Fruit fly (Drosophila melanogaster): ENCODE measurements around the gene CG7142.
A peak's percentile ranks its signal among the peaks of the same experiment; 100 is the strongest.

The CG7142 gene

DNA sequence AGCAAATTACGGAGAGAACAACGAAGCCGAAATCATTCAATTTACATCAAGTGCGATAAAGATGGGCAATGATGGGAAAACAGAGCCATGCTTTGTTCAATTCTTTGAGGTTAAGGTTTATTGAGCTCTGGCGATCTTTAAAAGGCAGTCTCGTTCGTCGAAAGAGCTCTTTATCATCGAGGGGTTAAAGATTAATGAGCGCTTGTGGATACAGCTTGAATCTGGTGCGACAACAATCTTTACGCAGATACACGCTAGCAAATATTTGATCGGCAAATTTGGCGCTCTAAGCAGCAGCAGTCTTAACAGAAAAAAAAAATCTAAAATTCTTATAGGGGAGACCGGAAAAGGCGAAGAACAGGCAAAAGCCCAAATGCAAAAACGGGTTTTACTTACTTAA lies 16.8 kb upstream of the CG7142 start:
- TF ChIP-seq CG17801 (GFP tag; optimal IDR thresholded peaks at IDR 0.05; ENCODE audit: partially characterized antibody): no peak

DNA sequence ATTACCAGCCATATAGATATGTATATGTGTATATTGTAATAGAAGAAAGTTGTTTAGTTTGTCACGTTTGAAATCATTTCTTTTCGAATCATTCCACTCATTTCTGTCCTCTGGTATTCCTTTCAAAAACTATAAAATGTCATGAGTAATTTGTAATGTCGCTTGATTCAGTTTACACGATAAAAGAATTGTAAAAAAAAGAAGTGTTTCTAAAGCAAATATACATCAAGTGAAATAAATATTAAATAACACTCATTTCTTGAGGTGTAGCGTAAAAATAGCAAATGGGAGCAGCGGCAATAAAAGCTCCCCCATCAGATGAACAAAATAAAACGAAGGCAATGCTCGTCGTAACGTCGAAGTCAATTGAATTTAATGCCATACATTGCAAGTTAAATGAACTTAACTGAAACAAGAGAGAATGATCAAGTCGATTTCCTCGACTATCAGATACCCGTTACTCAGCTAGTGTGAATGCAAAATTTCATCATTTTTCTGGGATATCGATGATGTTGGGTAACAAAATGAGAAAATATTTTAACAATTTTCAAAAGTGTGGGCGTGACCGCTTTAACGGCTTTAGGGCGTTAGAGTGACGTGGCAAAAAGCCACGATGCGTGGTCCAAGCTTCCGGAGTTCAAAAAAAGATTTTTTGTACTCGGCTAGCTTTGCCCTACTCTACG lies 16.1 kb upstream of the CG7142 start:
- TF ChIP-seq CG17801 (GFP tag; optimal IDR thresholded peaks at IDR 0.05; ENCODE audit: partially characterized antibody): no peak

DNA sequence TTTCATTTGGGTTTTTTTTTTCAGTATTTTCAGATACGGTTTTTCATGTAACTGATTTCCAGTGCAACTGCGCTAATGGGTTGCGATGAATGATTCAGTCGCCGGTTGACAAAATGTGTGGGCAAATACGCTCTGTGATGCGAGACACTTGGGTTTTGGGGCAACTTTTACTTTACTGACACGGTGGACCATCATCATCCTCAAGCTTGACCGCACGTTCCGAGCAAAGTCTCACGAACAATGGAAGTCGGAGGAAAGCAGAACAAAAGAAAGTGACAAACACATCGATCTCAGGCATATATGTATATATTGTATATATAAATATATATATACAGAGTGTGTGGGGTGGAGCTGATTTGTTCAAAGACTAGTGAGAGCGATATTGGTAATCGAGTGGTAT lies 15.2 kb upstream of the CG7142 start:
- no peak for TF ChIP-seq CG17801 (GFP tag; optimal IDR thresholded peaks at IDR 0.05; ENCODE audit: partially characterized antibody)

DNA sequence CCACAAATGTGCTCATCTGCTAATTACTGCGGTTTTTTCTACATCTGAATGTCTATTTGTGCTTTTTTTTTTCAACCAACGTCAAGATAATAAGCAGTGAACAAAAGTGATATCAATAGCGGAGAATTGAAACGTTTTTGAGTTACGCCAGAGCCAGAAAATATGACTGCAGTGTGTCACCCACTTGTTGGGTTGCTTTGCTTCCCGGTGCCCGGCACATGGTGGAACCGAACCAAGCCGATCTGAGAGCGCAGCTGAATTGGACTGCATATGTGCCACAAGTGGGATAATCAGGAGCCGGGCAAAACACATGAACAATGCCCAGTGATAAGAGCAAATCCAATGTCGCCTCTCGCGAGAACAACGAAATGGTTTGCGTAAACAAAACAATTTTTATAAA lies 13.0 kb upstream of the CG7142 start:
- no peak for TF ChIP-seq CG17801 (GFP tag; optimal IDR thresholded peaks at IDR 0.05; ENCODE audit: partially characterized antibody)

DNA sequence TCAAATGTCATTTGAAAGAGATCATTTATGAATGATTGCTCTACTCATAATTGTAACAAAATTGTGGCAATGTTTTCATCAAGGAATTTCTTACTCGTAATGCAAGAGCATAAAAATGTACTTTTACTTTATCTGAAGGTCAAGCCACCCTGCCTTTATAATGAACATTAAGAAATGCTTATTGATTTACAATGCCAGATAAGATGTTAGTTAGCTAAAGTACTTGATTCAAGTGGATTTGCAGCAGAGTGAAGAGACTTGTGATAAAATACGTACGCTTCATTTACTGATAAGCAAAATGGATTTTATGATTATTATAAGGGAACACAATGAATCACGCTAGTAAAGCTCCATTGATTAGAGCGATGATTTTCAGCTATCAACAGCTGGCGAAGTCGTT lies 12.5 kb upstream of the CG7142 start:
- TF ChIP-seq CG17801 (GFP tag; optimal IDR thresholded peaks at IDR 0.05; ENCODE audit: partially characterized antibody): no peak

DNA sequence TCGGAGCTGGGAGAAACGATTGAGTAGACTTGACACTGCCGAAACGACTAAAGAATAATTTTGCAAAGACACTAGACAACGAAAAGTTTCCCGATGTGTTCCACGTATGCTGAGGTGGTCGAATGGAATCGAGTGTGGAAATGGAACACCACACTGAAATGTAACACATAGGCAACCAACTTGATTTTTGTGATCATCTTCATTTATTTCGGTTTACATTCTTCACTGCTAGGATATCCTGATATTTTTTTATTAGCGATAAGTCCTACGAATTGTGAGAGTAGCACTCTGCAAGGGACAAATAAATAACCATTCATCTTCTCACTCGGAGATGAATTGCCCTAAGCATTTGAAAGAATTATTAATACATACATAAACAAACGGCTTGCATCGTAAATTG lies 9.4 kb upstream of the CG7142 start, which contains the start of gene CG7131:
Gene CG7131 (minus strand): TSS at position 101 of the 400 bp plus-strand sequence.
- no peak for TF ChIP-seq CG17801 (GFP tag; optimal IDR thresholded peaks at IDR 0.05; ENCODE audit: partially characterized antibody)

DNA sequence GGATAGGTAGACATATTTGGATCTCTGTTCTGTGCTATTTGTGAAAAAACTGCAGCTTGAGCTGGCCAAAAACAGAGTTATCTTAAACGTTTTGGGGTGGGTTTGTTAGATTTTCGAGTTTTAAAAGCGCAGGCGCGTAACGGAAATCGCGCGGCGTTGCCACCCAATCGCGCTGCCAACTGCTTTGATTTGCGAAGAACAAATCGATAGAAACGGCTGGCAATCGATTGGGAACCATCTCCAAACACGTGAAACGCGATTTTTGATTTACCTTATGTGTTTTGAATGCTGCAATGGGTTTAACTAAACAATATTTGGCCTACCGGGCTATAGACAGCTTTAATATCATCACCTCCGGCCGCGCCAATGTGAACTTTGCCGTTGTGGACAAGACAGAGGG lies 4.1 kb upstream of the CG7142 start, which contains the start of the genes CG14312 and CG8064:
Gene CG14312 (minus strand): TSS at position 88 of the 400 bp plus-strand sequence.
Gene CG8064 (plus strand): TSS at position 220 of the 400 bp plus-strand sequence.
- no peak for TF ChIP-seq CG17801 (GFP tag; optimal IDR thresholded peaks at IDR 0.05; ENCODE audit: partially characterized antibody)

DNA sequence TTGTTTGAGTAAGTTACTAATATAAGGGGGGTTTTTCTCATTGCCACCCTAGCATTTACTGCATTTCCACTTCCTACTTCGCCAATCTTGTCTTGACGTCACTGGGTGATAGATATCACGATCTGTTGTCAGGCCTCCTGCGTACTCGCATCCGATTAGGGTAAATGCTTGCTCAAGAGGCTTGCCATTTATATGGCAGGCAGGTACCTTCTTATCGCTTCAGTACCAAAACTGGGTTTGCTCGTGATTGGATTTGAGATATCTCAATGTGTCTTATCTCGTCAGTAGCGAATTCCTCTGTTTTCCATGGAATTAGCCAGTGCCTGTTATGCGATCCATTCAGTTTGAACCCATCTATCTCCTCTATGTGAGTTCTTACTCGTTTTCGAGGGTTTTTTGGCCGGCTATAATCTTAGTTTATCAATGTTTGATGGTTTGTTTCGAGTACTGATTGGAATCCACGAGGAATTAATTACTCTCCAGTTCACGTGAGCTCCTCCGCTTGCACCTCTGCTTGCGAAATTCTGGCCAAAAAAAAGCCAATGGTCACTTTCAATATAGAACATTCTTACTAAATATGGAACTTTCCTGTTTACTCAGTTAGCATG lies 1.6 kb upstream of the CG7142 start:
- TF ChIP-seq CG17801 (GFP tag; optimal IDR thresholded peaks at IDR 0.05; ENCODE audit: partially characterized antibody): no peak

DNA sequence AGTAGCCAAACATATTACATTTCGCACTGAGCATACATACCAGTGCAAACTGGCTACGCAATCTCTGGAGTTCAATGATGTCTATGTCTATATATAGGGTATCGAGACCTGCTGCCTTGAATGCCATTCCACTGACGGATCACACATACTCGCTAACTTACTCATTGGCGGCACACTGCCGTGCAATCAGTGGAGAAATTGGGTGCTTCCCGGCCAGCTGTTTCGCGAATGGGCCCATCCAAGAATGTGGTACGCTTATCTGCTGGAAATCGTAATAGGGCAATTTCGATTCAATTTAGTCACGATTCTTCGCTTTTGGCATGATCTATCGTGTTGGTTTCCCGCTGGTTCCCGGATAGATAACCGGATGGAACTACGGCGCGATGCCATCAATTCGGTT lies 811 bp upstream of the CG7142 start:
- no peak for TF ChIP-seq CG17801 (GFP tag; optimal IDR thresholded peaks at IDR 0.05; ENCODE audit: partially characterized antibody)

DNA sequence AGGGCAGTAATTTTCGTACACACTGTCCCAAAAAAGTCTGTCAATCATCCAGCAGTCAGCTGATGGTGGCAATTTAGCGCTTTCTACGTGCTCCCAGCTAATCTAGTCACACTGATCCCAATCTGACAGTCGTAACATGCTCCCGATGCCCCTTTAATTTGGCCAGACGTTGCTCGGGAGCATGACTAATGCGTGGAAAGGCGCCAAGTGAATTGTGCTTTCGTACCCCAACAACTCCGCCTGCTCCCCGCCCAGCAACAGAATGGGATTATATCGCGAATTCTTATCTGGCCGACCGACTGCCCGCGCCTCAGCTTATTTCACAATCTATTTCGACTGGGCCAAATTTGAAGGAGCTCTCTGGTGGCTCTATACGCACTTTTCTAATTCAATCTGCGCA lies 1.9 kb downstream of the CG7142 start:
- no peak for TF ChIP-seq CG17801 (GFP tag; optimal IDR thresholded peaks at IDR 0.05; ENCODE audit: partially characterized antibody)

DNA sequence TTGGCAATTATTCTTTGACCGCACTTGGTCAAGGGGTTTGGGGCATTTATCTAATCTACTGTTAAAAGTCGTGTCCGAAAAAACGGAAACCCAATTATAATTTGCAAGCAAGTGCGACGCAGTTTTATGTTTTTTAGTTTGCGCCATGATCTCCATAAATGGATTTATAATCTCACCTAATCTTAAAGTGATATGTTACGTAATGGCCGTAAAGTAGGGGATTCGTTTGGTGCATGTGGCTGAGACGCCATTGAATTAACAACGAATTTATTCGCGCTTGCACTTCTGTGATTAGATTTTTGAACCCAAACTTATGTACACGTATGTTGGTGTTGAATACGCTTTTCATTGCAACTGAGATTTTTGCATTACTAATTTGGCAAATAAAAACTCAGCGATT lies 2.6 kb downstream of the CG7142 start:
- TF ChIP-seq CG17801 (GFP tag; optimal IDR thresholded peaks at IDR 0.05; ENCODE audit: partially characterized antibody): no peak

DNA sequence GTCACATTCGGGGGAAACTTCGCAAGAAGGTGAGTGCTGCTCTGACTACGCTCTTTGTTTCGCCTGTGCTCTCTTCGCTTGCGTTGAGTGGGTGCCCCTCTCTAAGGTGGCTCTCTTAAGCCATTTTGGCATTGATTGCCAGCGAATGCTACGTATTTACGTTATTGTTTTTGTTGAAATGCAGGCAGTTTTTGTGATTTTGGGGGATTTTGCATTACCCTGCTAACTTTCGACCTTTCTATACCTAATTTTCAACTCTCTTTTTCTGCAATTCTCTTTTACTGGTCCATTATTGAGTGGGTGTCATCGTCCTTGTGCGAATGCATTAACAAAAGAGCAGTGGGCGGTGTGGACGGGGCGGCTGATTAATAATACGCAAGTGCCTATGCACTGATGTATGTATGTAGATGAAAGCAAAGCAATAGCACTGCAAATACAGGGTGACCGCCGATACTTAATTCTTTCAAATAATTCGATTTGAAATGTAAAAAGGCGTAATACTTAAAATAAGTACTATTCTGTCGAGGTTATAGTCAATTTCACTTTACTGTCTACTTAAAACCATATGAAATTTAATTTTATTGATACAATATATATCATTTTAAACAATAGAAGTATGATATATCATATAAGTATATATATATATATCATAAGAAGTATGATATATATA lies 4.1 kb downstream of the CG7142 start:
- TF ChIP-seq CG17801 (GFP tag; optimal IDR thresholded peaks at IDR 0.05; ENCODE audit: partially characterized antibody): no peak

DNA sequence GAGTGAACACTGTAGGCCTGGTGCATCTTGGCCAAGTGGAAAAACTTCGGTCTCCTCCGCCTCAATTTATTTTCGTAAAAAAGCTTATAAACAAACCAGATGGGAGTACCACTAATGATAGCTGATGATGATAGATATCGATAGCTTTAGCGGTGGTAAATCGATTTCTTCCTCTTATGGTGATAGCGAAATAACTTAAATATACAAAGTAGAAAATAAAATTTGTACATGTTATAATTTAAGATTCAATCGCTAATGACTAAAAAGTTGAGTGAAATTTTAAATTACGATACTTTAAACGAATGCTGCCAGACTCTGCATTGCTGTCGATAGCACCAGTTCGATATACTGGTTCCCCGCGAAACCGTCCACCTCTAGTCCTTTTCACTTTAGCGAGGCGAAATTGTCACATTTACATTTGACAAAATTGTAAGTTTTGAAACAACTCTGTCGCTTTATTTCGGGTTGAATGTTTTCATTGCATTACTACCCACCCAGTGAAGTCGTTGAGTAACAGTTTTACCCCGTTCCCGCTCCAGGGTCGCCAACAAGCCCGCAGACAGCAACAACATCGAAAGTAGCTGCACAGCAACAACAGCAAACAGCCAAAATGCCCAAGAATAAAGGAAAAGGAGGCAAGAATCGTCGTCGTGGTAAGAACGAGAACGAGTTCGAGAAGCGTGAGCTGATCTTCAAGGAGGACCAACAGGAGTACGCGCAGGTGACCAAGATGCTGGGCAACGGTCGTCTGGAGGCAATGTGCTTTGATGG lies 4.8 kb downstream of the CG7142 start, which contains the start of the genes Vps39 and eIF1A:
Gene Vps39 (minus strand): TSS at position 119 of the 771 bp plus-strand sequence.
Gene eIF1A (plus strand): TSS at position 338 of the 771 bp plus-strand sequence.
- peak; percentile 40 for TF ChIP-seq CG17801 (GFP tag; optimal IDR thresholded peaks at IDR 0.05; ENCODE audit: partially characterized antibody)

DNA sequence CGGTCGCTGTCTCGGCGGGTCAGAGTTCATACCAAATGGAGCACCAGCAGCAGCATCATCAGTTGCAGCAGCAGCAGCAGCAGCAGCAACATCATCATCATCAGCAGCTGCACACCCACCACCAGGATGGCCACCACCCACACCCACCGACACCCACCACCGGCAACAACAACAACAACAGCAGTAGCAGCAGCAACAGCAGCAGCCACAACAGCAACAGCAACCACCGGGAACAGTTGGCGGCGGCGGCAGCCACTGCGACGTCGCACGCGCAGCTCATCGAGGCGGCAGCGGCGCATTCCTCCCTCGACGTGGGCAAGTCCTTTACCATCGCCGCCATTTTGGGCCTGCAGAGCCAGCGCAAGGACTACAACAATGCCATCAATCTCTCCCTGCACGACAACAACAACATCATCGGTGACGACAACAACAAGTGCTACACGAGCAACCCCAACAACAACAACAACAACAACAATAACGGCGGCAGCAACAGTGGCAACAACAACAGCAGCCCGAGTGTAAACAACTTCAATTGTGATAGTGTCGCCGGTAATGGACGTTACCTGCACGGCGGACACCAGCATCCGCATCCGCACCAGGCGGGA lies 9.5 kb downstream of the CG7142 start:
- TF ChIP-seq CG17801 (GFP tag; optimal IDR thresholded peaks at IDR 0.05; ENCODE audit: partially characterized antibody): no peak

DNA sequence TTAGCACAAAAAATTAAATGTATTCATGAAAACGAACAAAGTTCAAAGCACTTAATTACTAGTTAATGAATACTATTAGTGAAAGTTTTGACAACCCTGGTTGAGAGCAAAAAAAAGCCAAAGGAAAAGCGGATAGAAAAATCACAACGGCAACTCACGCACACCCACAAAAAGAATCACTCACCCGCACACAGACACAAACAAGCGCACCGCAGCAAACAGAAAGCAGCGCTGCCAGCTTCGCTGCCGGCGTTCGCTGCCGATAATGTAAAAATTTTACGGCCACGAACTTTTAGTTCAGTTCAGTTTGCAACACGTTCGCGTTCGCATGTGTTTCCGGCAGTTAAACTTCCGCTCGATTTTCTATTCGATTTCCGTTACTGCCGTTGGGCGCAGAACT lies 11.8 kb downstream of the CG7142 start, which contains the start of gene CG18599:
Gene CG18599 (plus strand): TSS at position 301 of the 400 bp plus-strand sequence.
- TF ChIP-seq CG17801 (GFP tag; optimal IDR thresholded peaks at IDR 0.05; ENCODE audit: partially characterized antibody): no peak
